Worm (Caenorhabditis elegans) whole organism, young adult: ENCODE measurements around the gene tra-3.

Experiments used
- B0019.2 ChIP-seq: fragments of 200-800 bp; sonication (Bioruptor generic); conservative IDR thresholded peaks from 2 replicates; pipeline ENCODE4 v1.3.6; 2022; ENCODE audit warnings: missing genetic modification reagents, missing genetic modification characterization, missing compliant biosample characterization
- F57A8.1 ChIP-seq: fragments of 200-800 bp; sonication (Bioruptor generic); optimal IDR thresholded peaks from 2 replicates; lab custom pipeline; 2018; ENCODE audit warnings: mild to moderate bottlenecking, missing genetic modification characterization, moderate library complexity, missing compliant biosample characterization
- ama-1 ChIP-seq, 3 experiments: fragments of 150-350 bp in 1 of 3; sonication (generic microtip) in 2 of 3; optimal IDR thresholded peaks; 2 replicates each; lab custom pipeline; 2014 to 2018; ENCODE audit warnings: missing biosample characterization in 2 of 3, missing genetic modification characterization in 2 of 3, missing genetic modification reagents in 2 of 3
- dpl-1 ChIP-seq: fragments of 150-350 bp; optimal IDR thresholded peaks from 2 replicates; lab custom pipeline; 2014; ENCODE audit warnings: missing biosample characterization, missing genetic modification reagents, missing genetic modification characterization
- pha-4 ChIP-seq: fragments of 150-350 bp; sonication (generic microtip); optimal IDR thresholded peaks from 2 replicates; lab custom pipeline; 2014; ENCODE audit warnings: missing biosample characterization, missing genetic modification reagents, missing genetic modification characterization
- somi-1 ChIP-seq: fragments of 200-800 bp; sonication (Bioruptor generic); optimal IDR thresholded peaks from 2 replicates; lab custom pipeline; 2018; ENCODE audit warnings: mild to moderate bottlenecking, missing genetic modification characterization, missing compliant biosample characterization

ce11 chrIV:14483427-14483826, 39.4 kb upstream of the tra-3 start:
- TF ChIP-seq F57A8.1 (GFP tag; lab: Kevin White, UChicago) (no peak), B0019.2 (GFP tag; lab: Robert Waterston, UW) (no peak), pha-4 (tag; lab: Kevin White, UChicago) (no peak), ama-1 (optimal IDR thresholded peaks at IDR 0.05; lab: Kevin White, UChicago) (no peak), ama-1 (GFP tag; optimal IDR thresholded peaks at IDR 0.05; lab: Kevin White, UChicago) (no peak), dpl-1 (GFP tag; lab: Kevin White, UChicago) (no peak), somi-1 (GFP tag; lab: Kevin White, UChicago) (no peak)
